Fruit fly (Drosophila melanogaster): ENCODE results near the gene ovo.

Gene ovo

DNA sequence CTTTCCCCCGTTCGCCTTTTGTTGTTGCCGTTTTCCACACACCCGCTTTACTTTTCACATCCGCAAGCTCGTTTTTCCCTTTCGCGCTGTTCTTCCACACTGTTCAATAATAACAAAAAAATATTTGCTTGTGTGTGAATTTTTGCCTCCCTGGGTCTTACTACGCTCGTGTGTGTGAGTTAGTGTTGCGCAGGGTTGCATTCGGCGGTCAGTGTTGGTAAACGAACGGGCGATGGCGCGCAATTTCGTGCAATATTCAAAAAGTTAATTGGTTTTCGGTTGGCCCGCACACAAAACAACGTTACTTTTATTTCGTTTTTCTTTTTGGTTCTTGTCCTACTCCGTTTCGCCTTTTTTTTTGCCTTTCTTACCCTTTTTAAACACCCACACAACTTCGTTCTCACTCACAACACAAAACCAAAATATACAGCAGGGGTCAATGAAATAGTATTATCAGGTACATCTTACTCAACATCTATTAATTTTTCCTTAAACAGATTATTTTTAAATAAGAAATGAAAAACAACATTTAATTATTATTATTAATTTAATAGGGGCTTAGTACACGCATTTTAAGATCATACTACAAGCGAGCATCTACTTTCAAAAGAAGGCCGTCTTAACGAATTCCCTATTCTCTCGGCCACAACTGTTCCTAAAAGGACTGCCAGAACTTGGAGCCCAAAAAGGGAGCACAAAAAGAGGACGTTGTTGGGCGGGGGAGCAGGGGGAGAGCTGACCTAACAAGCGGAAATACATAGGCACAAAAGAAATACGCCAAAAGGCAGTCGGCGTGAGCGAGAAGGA, 35.0 kb downstream of the ovo start (continued):
- TF ChIP-seq ken (GFP tag; IDR thresholded peaks at IDR 0.05) = peak; percentile 57; the same call in 1 of the 3 replicates
- TF ChIP-seq sug (tag; optimal IDR thresholded peaks at IDR 0.05) = peak; percentile 31
- peak in 1 of 2 experiments; percentile 60 for TF ChIP-seq Hr51 (GFP tag; optimal IDR thresholded peaks at IDR 0.05)
- no peak for TF ChIP-seq fd102C (GFP tag; optimal IDR thresholded peaks at IDR 0.05)
- TF ChIP-seq fu2 (GFP tag; optimal IDR thresholded peaks at IDR 0.05) = no peak
- peak; percentile 94 for TF ChIP-seq E2f2 (GFP tag; IDR thresholded peaks at IDR 0.05)
- TF ChIP-seq CG6254 (GFP tag; optimal IDR thresholded peaks at IDR 0.05) = no peak
- no peak for TF ChIP-seq sim (GFP tag; IDR thresholded peaks at IDR 0.05)
- TF ChIP-seq Optix (GFP tag; IDR thresholded peaks at IDR 0.05) = no peak
- peak; percentile 55 for TF ChIP-seq CG9609 (GFP tag; optimal IDR thresholded peaks at IDR 0.05)
- peak; percentile 28 for TF ChIP-seq chn (GFP tag; optimal IDR thresholded peaks at IDR 0.05)
- no peak for TF ChIP-seq Doc2 (GFP tag; IDR thresholded peaks at IDR 0.05)
- TF ChIP-seq CG34422 (GFP tag; IDR thresholded peaks at IDR 0.05) = peak; percentile 23; the same call in 1 of the 3 replicates
- peak; percentile 6 for TF ChIP-seq CG9797 (GFP tag; optimal IDR thresholded peaks at IDR 0.05)
- TF ChIP-seq Med (GFP tag) = peak; percentile 96
- no peak for TF ChIP-seq CG4282 (GFP tag; optimal IDR thresholded peaks at IDR 0.05)
- TF ChIP-seq nom (GFP tag; optimal IDR thresholded peaks at IDR 0.05) = peak; percentile 77
- peak; percentile 74 for TF ChIP-seq chm (GFP tag; IDR thresholded peaks at IDR 0.05)
- peak; percentile 8 for TF ChIP-seq zf30C (GFP tag; optimal IDR thresholded peaks at IDR 0.05)
- no peak for TF ChIP-seq CG6689 (GFP tag; IDR thresholded peaks at IDR 0.05)
- TF ChIP-seq dpn (GFP tag; optimal IDR thresholded peaks at IDR 0.05) = peak in 1 of 2 experiments; percentile 50
- TF ChIP-seq Hmr (GFP tag; optimal IDR thresholded peaks at IDR 0.05) = peak; percentile 39
- peak; percentile 24 for TF ChIP-seq vfl (GFP tag; optimal IDR thresholded peaks at IDR 0.05)
- peak; percentile 65 for TF ChIP-seq her (GFP tag; optimal IDR thresholded peaks at IDR 0.05)
- TF ChIP-seq CG6765 (GFP tag; optimal IDR thresholded peaks at IDR 0.05) = peak; percentile 18
- TF ChIP-seq lbe (GFP tag; optimal IDR thresholded peaks at IDR 0.05) = no peak
- no peak for TF ChIP-seq CG2199 (GFP tag; IDR thresholded peaks at IDR 0.05)
- no peak for TF ChIP-seq CG18262 (tag; optimal IDR thresholded peaks at IDR 0.05)
- TF ChIP-seq exex (tag; optimal IDR thresholded peaks at IDR 0.05) = no peak
- TF ChIP-seq CG10267 (tag; optimal IDR thresholded peaks at IDR 0.05) = peak; percentile 95
- peak; percentile 71 for TF ChIP-seq CG15479 (GFP tag; optimal IDR thresholded peaks at IDR 0.05)
- no peak for TF ChIP-seq CG8924 (tag; optimal IDR thresholded peaks at IDR 0.05)
- TF ChIP-seq corto (GFP tag; optimal IDR thresholded peaks at IDR 0.05) = no peak
- TF ChIP-seq CoRest (tag; optimal IDR thresholded peaks at IDR 0.05) = no peak
- no peak for TF ChIP-seq Side (GFP tag; optimal IDR thresholded peaks at IDR 0.05)
- TF ChIP-seq CG9437 (GFP tag; optimal IDR thresholded peaks at IDR 0.05) = no peak
- no peak for TF ChIP-seq pfk (GFP tag; optimal IDR thresholded peaks at IDR 0.05)
- no peak for TF ChIP-seq mld (GFP tag; IDR thresholded peaks at IDR 0.05; ENCODE audit: partially characterized antibody)
- peak; percentile 17 for TF ChIP-seq Dip3 (GFP tag; optimal IDR thresholded peaks at IDR 0.05)
- peak; percentile 55 for TF ChIP-seq BEAF-32 (GFP tag; optimal IDR thresholded peaks at IDR 0.05)
- peak; percentile 32 for TF ChIP-seq CG7786 (GFP tag; optimal IDR thresholded peaks at IDR 0.05)
- TF ChIP-seq Hsf (GFP tag; optimal IDR thresholded peaks at IDR 0.05) = peak; percentile 30
- no peak for TF ChIP-seq Tbp (GFP tag; optimal IDR thresholded peaks at IDR 0.05)
- peak; percentile 53 for TF ChIP-seq CG4360 (GFP tag; IDR thresholded peaks at IDR 0.05)
- no peak for TF ChIP-seq CG4424 (GFP tag; optimal IDR thresholded peaks at IDR 0.05)
- no peak for TF ChIP-seq Poxn (GFP tag; IDR thresholded peaks at IDR 0.05)
- TF ChIP-seq CG14710 (tag; optimal IDR thresholded peaks at IDR 0.05) = peak; percentile 29
- peak; percentile 17 for TF ChIP-seq gro (GFP tag; optimal IDR thresholded peaks at IDR 0.05)
- peak; percentile 6 for TF ChIP-seq Xbp1 (GFP tag; optimal IDR thresholded peaks at IDR 0.05)

Measured in whole organism, embryonic.